Fruit fly (Drosophila melanogaster): ENCODE data around the gene CG9213.

CG9213 gene

dm6 chrX:15549055-15549454 is 25.3 kb downstream of the CG9213 start (continued):
- TF ChIP-seq lola (GFP tag; optimal IDR thresholded peaks at IDR 0.05): peak in 1 of 3 experiments; percentile 44
- TF ChIP-seq Pdp1 (GFP tag; optimal IDR thresholded peaks at IDR 0.05): peak; percentile 64 to 79
- TF ChIP-seq jumu (GFP tag; optimal IDR thresholded peaks at IDR 0.05): peak; percentile 38
- peak; percentile 47 for TF ChIP-seq CG8944 (GFP tag; optimal IDR thresholded peaks at IDR 0.05)
- TF ChIP-seq CG10654 (GFP tag; optimal IDR thresholded peaks at IDR 0.05): peak; percentile 47
- no peak for TF ChIP-seq insv (GFP tag; optimal IDR thresholded peaks at IDR 0.05)
- peak; percentile 23 for TF ChIP-seq CG31388 (GFP tag; optimal IDR thresholded peaks at IDR 0.05)
- peak; percentile 81 for TF ChIP-seq Sox100B (GFP tag; optimal IDR thresholded peaks at IDR 0.05)
- TF ChIP-seq CG12104 (GFP tag; optimal IDR thresholded peaks at IDR 0.05): peak; percentile 58
- TF ChIP-seq fru (optimal IDR thresholded peaks at IDR 0.05): no peak
- TF ChIP-seq CG2678 (tag; optimal IDR thresholded peaks at IDR 0.05): peak; percentile 89
- TF ChIP-seq CG8765 (GFP tag; IDR thresholded peaks at IDR 0.05): no peak
- peak; percentile 59 for TF ChIP-seq CG12299 (tag; optimal IDR thresholded peaks at IDR 0.05)
- TF ChIP-seq CG18764 (GFP tag; optimal IDR thresholded peaks at IDR 0.05): peak; percentile 52
- TF ChIP-seq CG12391 (tag; optimal IDR thresholded peaks at IDR 0.05): peak; percentile 74
- peak; percentile 61 for TF ChIP-seq CG12219 (GFP tag; optimal IDR thresholded peaks at IDR 0.05)
- no peak for TF ChIP-seq usp (GFP tag; optimal IDR thresholded peaks at IDR 0.05)
- TF ChIP-seq ken (GFP tag; IDR thresholded peaks at IDR 0.05): 0 out of 3 replicates have a peak, but pooled peaks have one; percentile 47
- no peak for TF ChIP-seq Opbp (GFP tag; IDR thresholded peaks at IDR 0.05; ENCODE audit: partially characterized antibody)
- no peak for TF ChIP-seq pros (GFP tag; optimal IDR thresholded peaks at IDR 0.05)
- TF ChIP-seq run (tag; optimal IDR thresholded peaks at IDR 0.05): peak; percentile 43
- no peak for TF ChIP-seq ro (GFP tag; IDR thresholded peaks at IDR 0.05)
- TF ChIP-seq CG6683 (GFP tag; optimal IDR thresholded peaks at IDR 0.05): peak; percentile 26
- no peak for TF ChIP-seq tll (GFP tag; optimal IDR thresholded peaks at IDR 0.05)
- TF ChIP-seq CG6175 (GFP tag; IDR thresholded peaks at IDR 0.05): peak; percentile 54; the same call in 1 of the 3 replicates
- peak; percentile 54; the same call in 1 of the 3 replicates for TF ChIP-seq CG3726 (GFP tag; IDR thresholded peaks at IDR 0.05)
- peak; percentile 38 for TF ChIP-seq CG4854 (GFP tag; optimal IDR thresholded peaks at IDR 0.05)
- peak; percentile 74 for TF ChIP-seq HHEX (GFP tag; optimal IDR thresholded peaks at IDR 0.05)
- TF ChIP-seq fu2 (GFP tag; optimal IDR thresholded peaks at IDR 0.05): peak; percentile 63
- TF ChIP-seq bigmax (GFP tag; optimal IDR thresholded peaks at IDR 0.05): no peak
- no peak for TF ChIP-seq h (optimal IDR thresholded peaks at IDR 0.05)
- TF ChIP-seq CG8924 (tag; optimal IDR thresholded peaks at IDR 0.05): peak; percentile 81
- TF ChIP-seq maf-S (GFP tag; optimal IDR thresholded peaks at IDR 0.05): peak; percentile 63
- no peak for TF ChIP-seq cad (GFP tag; optimal IDR thresholded peaks at IDR 0.05)
- TF ChIP-seq Lim3 (GFP tag; IDR thresholded peaks at IDR 0.05): 0 out of 2 replicates have a peak, but pooled peaks have one; percentile 7
- TF ChIP-seq CG15514 (GFP tag; optimal IDR thresholded peaks at IDR 0.05): peak; percentile 57
- TF ChIP-seq Atf3 (GFP tag; optimal IDR thresholded peaks at IDR 0.05): peak; percentile 12
- peak; percentile 42; the same call in 1 of the 2 replicates for TF ChIP-seq cas (GFP tag; IDR thresholded peaks at IDR 0.05)
- peak; percentile 84 for TF ChIP-seq Sox102F (GFP tag; optimal IDR thresholded peaks at IDR 0.05)
- TF ChIP-seq CG14667 (GFP tag; IDR thresholded peaks at IDR 0.05): peak; percentile 71
- TF ChIP-seq HLHmδ (GFP tag; optimal IDR thresholded peaks at IDR 0.05): no peak
- no peak for TF ChIP-seq Trl (optimal IDR thresholded peaks at IDR 0.05)
- peak; percentile 80 for TF ChIP-seq Trl (GFP tag; optimal IDR thresholded peaks at IDR 0.05)
- peak; percentile 36 for TF ChIP-seq repo (GFP tag; optimal IDR thresholded peaks at IDR 0.05)
- peak; percentile 28 for TF ChIP-seq exex (tag; optimal IDR thresholded peaks at IDR 0.05)
- TF ChIP-seq CG10209 (GFP tag; optimal IDR thresholded peaks at IDR 0.05): peak; percentile 73
- TF ChIP-seq CG12155 (GFP tag; optimal IDR thresholded peaks at IDR 0.05): peak; percentile 64
- TF ChIP-seq az2 (GFP tag; optimal IDR thresholded peaks at IDR 0.05): peak; percentile 57
- TF ChIP-seq CG30020 (tag; optimal IDR thresholded peaks at IDR 0.05): peak; percentile 26
- no peak for TF ChIP-seq psq (GFP tag; optimal IDR thresholded peaks at IDR 0.05)
- TF ChIP-seq CG2129 (GFP tag; IDR thresholded peaks at IDR 0.05; ENCODE audit: partially characterized antibody): no peak
